Fruit fly (Drosophila melanogaster): ENCODE results near the gene CG10098.

Gene CG10098

DNA sequence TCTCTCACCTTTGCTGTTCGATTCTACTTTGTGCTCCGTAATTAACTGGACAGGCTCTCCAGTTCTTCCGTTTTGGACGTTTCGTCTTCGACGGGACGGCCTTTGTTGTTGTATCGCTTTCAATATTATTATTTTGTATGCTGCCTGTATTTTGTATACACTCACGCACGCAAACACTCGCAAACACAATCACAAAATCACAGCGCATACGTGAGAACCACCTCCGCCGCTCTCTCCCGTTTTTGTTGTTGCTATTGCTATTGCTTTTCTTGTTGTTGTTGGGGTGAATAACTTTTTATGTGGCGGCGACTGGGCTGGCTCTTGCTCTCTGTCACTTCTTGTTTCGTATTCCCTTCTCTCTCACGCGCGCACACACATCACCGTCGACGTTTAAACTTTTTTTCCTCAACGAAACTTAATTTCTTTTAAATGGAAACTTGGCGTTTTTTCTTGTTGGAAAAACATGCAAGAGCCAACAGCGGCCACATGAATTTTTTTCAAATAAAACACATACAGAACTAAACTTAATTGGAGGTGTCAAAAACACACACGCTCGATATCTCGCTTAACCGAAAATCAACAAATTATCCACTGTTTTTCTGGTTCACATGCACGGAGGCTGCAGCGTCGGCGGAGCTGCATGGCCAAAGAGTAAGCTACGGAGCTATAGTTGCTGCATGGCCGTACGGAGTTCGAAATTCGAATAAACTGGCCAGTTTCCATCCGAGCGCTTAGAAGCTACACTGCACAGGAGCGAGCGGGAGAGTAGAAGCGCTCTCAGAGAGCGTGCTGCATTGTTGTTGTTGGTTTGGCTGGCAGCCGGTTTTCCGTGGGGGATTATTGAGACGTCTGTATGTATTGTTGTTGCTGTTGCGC, 16.4 kb upstream of the CG10098 start:
- TF ChIP-seq h (optimal IDR thresholded peaks at IDR 0.05) (no peak), psq (optimal IDR thresholded peaks at IDR 0.05) (no peak), Myc (optimal IDR thresholded peaks at IDR 0.05) (no peak), Sin3A (optimal IDR thresholded peaks at IDR 0.05) (no peak), insv (optimal IDR thresholded peaks at IDR 0.05) (no peak), ttk (optimal IDR thresholded peaks at IDR 0.05) (no peak)

DNA sequence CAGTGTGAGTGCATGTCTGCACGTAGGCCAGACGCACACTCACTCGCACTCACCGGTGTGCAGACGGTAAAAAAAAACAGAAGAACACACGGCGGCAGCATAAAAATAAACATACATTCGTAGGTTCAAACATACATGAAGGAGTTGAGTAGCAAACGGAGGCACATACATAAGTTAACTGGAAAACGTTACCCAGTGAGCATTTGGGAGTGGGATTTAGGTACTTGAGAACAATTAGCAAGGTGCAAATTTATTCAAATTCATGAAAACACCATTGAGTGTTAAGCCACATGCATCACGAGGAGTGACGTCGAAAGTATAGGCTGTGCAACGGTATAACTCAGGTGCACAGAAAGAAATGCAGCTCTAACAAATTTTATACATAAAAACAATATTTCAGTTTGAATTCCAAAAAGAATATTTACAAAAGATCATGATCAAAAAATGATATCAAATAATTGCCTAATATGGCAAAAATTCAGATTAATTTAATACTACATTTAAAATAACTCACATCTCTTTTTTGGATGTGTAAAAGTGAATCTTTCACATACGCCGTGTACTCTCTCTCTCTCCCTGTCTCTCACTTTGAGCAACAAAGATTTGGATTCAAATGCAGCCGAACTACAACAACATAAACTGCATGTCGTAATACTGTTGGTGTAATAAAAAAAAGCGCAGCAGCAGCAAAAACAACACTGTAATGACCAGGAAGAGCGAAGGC, 15.6 kb upstream of the CG10098 start:
- no peak for TF ChIP-seq ttk (optimal IDR thresholded peaks at IDR 0.05)
- no peak for TF ChIP-seq insv (optimal IDR thresholded peaks at IDR 0.05)
- TF ChIP-seq psq (optimal IDR thresholded peaks at IDR 0.05), result no peak
- no peak for TF ChIP-seq Sin3A (optimal IDR thresholded peaks at IDR 0.05)
- TF ChIP-seq h (optimal IDR thresholded peaks at IDR 0.05), result no peak
- TF ChIP-seq Myc (optimal IDR thresholded peaks at IDR 0.05), result no peak

DNA sequence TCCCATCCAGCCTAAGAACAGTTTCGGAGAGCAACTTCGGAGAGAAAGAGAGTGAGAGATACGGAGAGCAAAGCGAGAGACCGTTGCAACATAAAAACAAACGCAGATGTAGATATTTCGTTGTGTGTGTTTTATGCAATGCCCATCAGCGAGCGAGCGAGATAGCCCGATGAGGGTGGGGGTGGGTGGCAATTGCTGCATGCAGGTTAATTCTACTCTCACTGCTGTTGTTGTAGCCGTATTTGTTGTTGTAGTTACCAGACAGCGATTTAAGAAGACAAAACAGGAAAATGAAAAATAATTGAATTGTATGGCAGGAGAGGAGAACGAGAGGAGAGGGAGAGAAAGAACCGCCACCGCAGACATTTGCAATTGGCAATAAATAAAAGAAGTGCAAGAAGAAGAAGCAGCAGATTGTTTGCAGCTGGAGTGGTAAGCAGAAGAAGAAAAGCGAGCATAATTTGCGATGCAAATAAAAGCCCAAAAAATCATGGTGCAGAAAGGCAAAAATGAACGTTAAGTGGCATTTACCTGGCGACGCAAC, 14.5 kb upstream of the CG10098 start:
- TF ChIP-seq Myc (optimal IDR thresholded peaks at IDR 0.05) (no peak), insv (optimal IDR thresholded peaks at IDR 0.05) (no peak), ttk (optimal IDR thresholded peaks at IDR 0.05) (no peak), Sin3A (optimal IDR thresholded peaks at IDR 0.05) (no peak), psq (optimal IDR thresholded peaks at IDR 0.05) (no peak), h (optimal IDR thresholded peaks at IDR 0.05) (no peak)

DNA sequence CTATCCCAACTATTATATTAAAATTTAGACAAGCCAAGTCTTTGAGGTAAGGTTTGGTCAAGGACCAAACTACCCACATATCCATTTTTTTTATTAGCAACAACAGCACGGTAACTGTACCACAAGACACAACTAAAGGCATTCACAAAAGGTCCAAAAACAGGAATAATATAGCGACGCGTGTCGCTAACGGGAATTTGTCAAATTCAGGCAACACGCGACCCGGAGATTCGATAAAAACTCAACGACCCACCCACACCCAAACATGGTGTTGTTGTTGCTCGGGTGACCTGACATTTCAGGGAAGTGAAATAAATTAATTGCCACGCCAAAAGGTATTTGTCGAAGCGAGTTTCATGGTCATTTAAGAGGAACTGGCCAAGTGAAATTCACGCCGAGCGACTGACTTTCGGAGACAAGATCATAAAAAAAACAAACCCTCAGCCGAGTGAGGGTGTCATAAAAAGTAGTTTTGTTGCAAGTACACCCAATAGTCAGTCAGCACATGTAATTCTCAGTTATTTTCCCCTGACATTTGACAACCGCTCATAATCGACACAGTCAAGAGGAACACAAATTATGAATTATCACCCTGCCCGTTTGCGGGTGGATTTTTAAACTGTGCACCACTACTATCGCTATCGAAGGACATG, 13.0 kb upstream of the CG10098 start:
- no peak for TF ChIP-seq insv (optimal IDR thresholded peaks at IDR 0.05)
- no peak for TF ChIP-seq h (optimal IDR thresholded peaks at IDR 0.05)
- no peak for TF ChIP-seq Sin3A (optimal IDR thresholded peaks at IDR 0.05)
- no peak for TF ChIP-seq ttk (optimal IDR thresholded peaks at IDR 0.05)
- no peak for TF ChIP-seq Myc (optimal IDR thresholded peaks at IDR 0.05)

DNA sequence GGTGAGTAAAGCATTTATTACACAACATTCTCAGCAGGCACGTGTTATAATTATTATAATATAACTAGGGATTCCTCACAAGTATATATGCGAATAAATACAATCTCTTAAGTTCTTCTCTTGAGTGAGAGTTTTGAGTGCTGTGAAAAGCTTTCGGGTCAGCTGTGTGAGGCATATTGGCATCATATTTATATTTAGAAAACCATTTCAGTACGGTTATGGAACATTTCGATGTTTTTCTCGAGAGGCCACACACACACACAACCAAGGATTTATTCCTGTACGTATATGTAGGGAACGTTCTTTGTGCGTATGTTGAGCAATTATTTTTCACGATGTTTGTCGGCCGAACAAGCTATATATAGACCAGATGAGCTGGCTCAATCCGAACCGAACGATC, 11.4 kb upstream of the CG10098 start:
- TF ChIP-seq insv (optimal IDR thresholded peaks at IDR 0.05) (no peak), Myc (optimal IDR thresholded peaks at IDR 0.05) (no peak), psq (optimal IDR thresholded peaks at IDR 0.05) (no peak), Sin3A (optimal IDR thresholded peaks at IDR 0.05) (no peak), ttk (optimal IDR thresholded peaks at IDR 0.05) (no peak), h (optimal IDR thresholded peaks at IDR 0.05) (no peak)

DNA sequence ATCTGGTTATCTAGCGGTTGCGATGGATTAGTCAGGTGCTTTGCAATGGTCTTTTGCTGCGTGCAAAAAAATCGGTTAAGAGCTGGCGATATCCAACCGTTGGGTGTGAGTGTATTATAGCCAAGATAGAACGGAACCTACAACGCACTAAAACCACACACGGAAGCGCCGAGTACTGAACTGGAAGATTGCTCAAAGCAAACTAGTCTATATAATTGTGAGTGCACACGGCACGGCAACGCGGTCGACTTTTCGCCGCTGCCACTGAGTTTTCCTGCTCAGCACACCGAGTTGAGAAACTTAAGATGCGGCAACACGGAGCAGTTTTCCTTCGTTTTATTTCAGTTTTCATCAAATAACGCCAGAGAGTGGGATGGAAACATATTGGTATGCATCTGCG, 7.8 kb upstream of the CG10098 start:
- no peak for TF ChIP-seq ttk (optimal IDR thresholded peaks at IDR 0.05)
- no peak for TF ChIP-seq Myc (optimal IDR thresholded peaks at IDR 0.05)

DNA sequence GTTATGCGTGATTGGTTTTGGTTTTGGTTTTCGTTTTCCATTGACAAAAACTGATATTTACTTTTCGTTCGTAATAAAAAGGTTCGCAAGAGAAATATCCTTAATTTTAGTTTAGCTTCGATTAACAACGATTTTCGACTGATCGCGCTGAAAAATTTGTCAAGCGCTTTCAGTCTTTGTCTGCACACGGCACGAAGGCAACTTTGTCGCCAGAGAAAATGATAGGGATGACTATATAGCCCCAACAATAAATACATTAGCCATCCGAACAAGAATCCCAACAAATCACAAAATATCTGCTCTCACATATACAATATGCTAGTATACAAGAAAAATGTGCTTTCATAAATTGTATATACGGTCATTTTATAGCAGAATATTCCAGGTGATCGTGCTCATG, 6.8 kb upstream of the CG10098 start, which contains the start of gene Mlp84B:
Mlp84B (minus strand) TSS at position 143 of the 400 bp plus-strand sequence.
- no peak for TF ChIP-seq ttk (optimal IDR thresholded peaks at IDR 0.05)
- TF ChIP-seq Myc (optimal IDR thresholded peaks at IDR 0.05), result no peak
- TF ChIP-seq h (optimal IDR thresholded peaks at IDR 0.05), result no peak
- TF ChIP-seq insv (optimal IDR thresholded peaks at IDR 0.05), result no peak
- TF ChIP-seq psq (optimal IDR thresholded peaks at IDR 0.05), result no peak
- TF ChIP-seq Sin3A (optimal IDR thresholded peaks at IDR 0.05), result no peak

DNA sequence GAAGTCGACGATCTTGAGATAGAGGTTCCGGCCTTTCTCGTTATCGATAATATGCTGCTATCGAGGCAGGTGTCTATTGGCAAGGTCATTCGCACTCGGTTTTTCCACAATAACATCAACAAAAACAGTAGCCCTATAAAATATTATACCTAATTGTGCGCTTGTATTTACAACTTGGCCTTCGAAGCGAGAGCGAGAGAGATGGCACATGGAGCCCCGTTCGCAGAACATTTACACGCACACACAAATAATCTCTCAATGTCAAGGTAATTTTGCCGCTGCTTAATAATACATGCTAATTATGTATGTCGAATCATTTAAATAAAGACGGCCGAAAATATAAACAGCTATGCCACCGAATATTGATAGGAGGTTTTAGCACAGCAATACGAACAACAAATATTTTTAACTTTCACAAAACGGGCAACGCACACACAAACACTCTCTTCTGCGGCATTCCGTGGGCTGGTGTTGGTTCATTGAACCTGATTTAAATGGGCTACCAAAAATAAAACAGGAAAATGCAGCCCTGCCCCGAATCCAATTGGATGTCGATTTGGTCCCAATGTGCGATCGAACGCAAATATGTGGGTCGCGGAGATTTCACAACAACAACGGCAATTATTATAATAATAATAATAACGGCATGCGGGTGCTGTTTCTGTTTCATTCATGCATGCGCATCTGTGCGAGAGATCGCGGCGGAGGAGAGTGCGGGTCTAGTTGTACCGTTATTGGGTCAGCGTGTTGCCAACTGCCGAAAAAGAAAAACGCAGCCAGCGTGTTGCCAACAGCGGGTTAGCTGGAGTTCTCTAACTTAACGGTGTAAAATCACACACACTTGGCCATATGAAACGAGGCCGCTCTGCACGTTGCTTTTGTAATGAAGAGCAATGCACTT, 1.9 kb upstream of the CG10098 start:
- no peak for TF ChIP-seq h (optimal IDR thresholded peaks at IDR 0.05)
- TF ChIP-seq Sin3A (optimal IDR thresholded peaks at IDR 0.05), result no peak
- no peak for TF ChIP-seq Myc (optimal IDR thresholded peaks at IDR 0.05)
- TF ChIP-seq ttk (optimal IDR thresholded peaks at IDR 0.05), result no peak
- TF ChIP-seq psq (optimal IDR thresholded peaks at IDR 0.05), result no peak
- TF ChIP-seq insv (optimal IDR thresholded peaks at IDR 0.05), result no peak

DNA sequence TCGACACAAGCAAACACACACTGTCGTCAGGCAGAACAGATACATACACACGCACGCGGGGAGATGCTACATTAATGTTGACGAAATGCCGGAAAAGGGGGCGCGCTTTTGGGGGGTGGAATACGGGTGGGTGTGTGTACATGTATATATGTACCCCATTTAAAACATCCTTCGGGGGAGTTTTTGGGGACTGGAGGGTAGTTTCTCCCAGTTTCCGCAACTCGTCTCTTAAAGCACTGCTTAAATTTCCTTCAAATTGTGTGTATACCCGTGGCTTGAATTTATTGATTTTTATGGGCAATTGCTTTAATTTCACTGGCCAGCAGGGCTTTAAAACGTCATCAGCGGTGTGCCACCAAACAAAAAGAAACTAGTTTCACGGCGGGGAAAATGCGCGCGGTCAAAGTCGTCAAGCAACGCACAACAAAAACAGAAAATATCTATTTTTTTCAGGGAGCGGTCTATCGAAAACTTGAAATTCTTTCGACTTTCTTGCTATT, 1.2 kb upstream of the CG10098 start:
- TF ChIP-seq insv (optimal IDR thresholded peaks at IDR 0.05), result no peak
- no peak for TF ChIP-seq Myc (optimal IDR thresholded peaks at IDR 0.05)
- no peak for TF ChIP-seq Sin3A (optimal IDR thresholded peaks at IDR 0.05)
- no peak for TF ChIP-seq ttk (optimal IDR thresholded peaks at IDR 0.05)
- TF ChIP-seq h (optimal IDR thresholded peaks at IDR 0.05), result no peak
- no peak for TF ChIP-seq psq (optimal IDR thresholded peaks at IDR 0.05)

DNA sequence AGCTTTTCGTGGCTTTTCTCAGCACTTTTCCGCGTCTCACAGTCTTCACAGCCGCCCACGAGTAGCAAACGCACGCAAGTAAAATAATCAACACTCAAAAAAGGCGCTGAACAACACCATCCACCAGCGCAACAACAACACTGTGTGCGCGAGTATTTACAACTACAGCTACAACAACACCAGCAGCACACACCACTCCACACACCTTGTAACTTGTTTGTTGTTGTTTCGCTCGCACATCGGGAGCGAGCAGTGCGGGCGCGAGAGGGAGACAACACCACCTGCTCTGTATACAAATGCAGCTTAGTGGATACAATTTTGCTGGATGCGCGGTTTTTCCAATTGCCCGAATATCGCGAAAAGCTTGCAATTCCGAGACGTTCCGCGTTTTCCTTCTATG, 649 bp upstream of the CG10098 start:
- TF ChIP-seq Myc (optimal IDR thresholded peaks at IDR 0.05) (no peak), insv (optimal IDR thresholded peaks at IDR 0.05) (no peak), ttk (optimal IDR thresholded peaks at IDR 0.05) (no peak), h (optimal IDR thresholded peaks at IDR 0.05) (no peak), psq (optimal IDR thresholded peaks at IDR 0.05) (no peak)

DNA sequence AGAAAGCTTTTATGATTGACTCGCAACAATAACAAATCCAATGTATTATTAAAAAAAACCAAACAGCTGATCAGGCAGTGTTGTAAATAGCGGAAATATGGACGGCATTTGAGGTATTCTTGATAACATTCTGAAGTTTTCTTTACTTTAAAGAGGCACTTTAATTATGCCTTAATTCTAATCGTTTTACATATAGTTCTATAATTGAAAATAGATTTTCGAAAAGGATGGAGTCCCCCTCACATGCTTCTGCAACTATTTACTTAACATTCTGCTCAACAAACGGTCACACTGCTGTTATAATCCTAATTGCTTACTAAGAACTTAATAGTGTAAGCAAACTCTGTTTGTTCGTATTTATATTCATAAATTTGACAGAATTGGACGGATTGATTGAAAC, 3.6 kb downstream of the CG10098 start, which contains the start of gene CG10068:
CG10068 (minus strand) TSS at position 62 of the 400 bp plus-strand sequence.
- TF ChIP-seq Myc (optimal IDR thresholded peaks at IDR 0.05) (no peak), Sin3A (optimal IDR thresholded peaks at IDR 0.05) (no peak), psq (optimal IDR thresholded peaks at IDR 0.05) (no peak), h (optimal IDR thresholded peaks at IDR 0.05) (no peak), insv (optimal IDR thresholded peaks at IDR 0.05) (no peak)

Measured in Kc167 (cell line).